Worm (Caenorhabditis elegans) whole organism, dauer: ENCODE measurements around the gene F20A1.8.
"Not testable (repeated sequence)": the region's sequence is repeated elsewhere in the genome, so short reads cannot be mapped to it uniquely, and the experiment has no call there.

Source experiments
- unc-62 ChIP-seq: sonication (generic microtip); optimal IDR thresholded peaks from 2 replicates; lab custom pipeline; 2017; ENCODE audit warnings: missing biosample characterization, missing genetic modification reagents, missing genetic modification characterization

F20A1.8 gene

ce11 chrV:7065226-7065625 is 17.8 kb upstream of the F20A1.8 start, which contains the start of gene Y57E12AR.1:
Gene Y57E12AR.1, minus strand, starts transcription at chrV:7065326.
- TF ChIP-seq unc-62 (GFP tag; lab: Kevin White, UChicago) = no peak

ce11 chrV:7062790-7063189 is 15.4 kb upstream of the F20A1.8 start, which contains the start of gene tmem-258:
Gene tmem-258, plus strand, starts transcription at chrV:7063174.
- not testable (repeated sequence) for TF ChIP-seq unc-62 (GFP tag; lab: Kevin White, UChicago)

ce11 chrV:7060396-7060795 is 13.0 kb upstream of the F20A1.8 start, which contains the start of the genes Y57E12AL.6 and Y57E12AL.1:
Gene Y57E12AL.6, minus strand, starts transcription at chrV:7060470.
Gene Y57E12AL.1, plus strand, starts transcription at chrV:7060530.
- TF ChIP-seq unc-62 (GFP tag; lab: Kevin White, UChicago) = no peak

- no peak for TF ChIP-seq unc-62 (GFP tag; lab: Kevin White, UChicago)
These were observed 11.9 kb upstream of the F20A1.8 start, which contains the start of gene mdt-6 for ce11 chrV:7059350-7059749. Gene mdt-6, minus strand, starts transcription at chrV:7059624.

- TF ChIP-seq unc-62 (GFP tag; lab: Kevin White, UChicago) = not testable (repeated sequence)
These were observed 10.4 kb upstream of the F20A1.8 start, which contains the start of gene Y57E12AL.2 for ce11 chrV:7057795-7058194. Gene Y57E12AL.2, plus strand, starts transcription at chrV:7058095.

- TF ChIP-seq unc-62 (GFP tag; lab: Kevin White, UChicago) = no peak
These were observed 7.2 kb upstream of the F20A1.8 start, which contains the start of gene spig-8 for ce11 chrV:7054598-7054997. Gene spig-8, plus strand, starts transcription at chrV:7054898.

- no peak for TF ChIP-seq unc-62 (GFP tag; lab: Kevin White, UChicago)
These were observed 5.7 kb upstream of the F20A1.8 start, which contains the start of gene txt-17 for ce11 chrV:7053100-7053499. Gene txt-17, minus strand, starts transcription at chrV:7053200.

ce11 chrV:7051133-7051765 is 3.8 kb upstream of the F20A1.8 start, which contains the start of the genes tofu-2 and spig-1:
Gene tofu-2, minus strand, starts transcription at chrV:7051248.
Gene spig-1, plus strand, starts transcription at chrV:7051715.
- TF ChIP-seq unc-62 (GFP tag; lab: Kevin White, UChicago) = no peak

- no peak for TF ChIP-seq unc-62 (GFP tag; lab: Kevin White, UChicago)
These were observed 2.7 kb upstream of the F20A1.8 start for ce11 chrV:7050153-7050552.

ce11 chrV:7046005-7046404 is 1.4 kb downstream of the F20A1.8 start, which contains the start of gene F20A1.2:
Gene F20A1.2, plus strand, starts transcription at chrV:7046305.
- no peak for TF ChIP-seq unc-62 (GFP tag; lab: Kevin White, UChicago)

- TF ChIP-seq unc-62 (GFP tag; lab: Kevin White, UChicago) = no peak
These were observed 10.9 kb downstream of the F20A1.8 start, which contains the start of gene twk-11 for ce11 chrV:7036475-7036874. Gene twk-11, minus strand, starts transcription at chrV:7036575.

- TF ChIP-seq unc-62 (GFP tag; lab: Kevin White, UChicago) = no peak
These were observed 20.4 kb downstream of the F20A1.8 start, which contains the start of gene F20A1.6 for ce11 chrV:7027055-7027454. Gene F20A1.6, minus strand, starts transcription at chrV:7027155.

ce11 chrV:7022981-7023380 is 24.4 kb downstream of the F20A1.8 start:
- TF ChIP-seq unc-62 (GFP tag; lab: Kevin White, UChicago) = no peak

- TF ChIP-seq unc-62 (GFP tag; lab: Kevin White, UChicago) = no peak
These were observed 25.6 kb downstream of the F20A1.8 start, which contains the start of gene F20A1.4 for ce11 chrV:7021772-7022171. Gene F20A1.4, minus strand, starts transcription at chrV:7021872.

- no peak for TF ChIP-seq unc-62 (GFP tag; lab: Kevin White, UChicago)
These were observed 30.4 kb downstream of the F20A1.8 start, which contains the start of gene srsx-32 for ce11 chrV:7017059-7017458. Gene srsx-32, plus strand, starts transcription at chrV:7017359.

- TF ChIP-seq unc-62 (GFP tag; lab: Kevin White, UChicago) = no peak
These were observed 31.5 kb downstream of the F20A1.8 start, which contains the start of gene C33G8.13 for ce11 chrV:7015872-7016271. Gene C33G8.13, minus strand, starts transcription at chrV:7015972.
